Worm (Caenorhabditis elegans): ENCODE measurements around the gene asb-2.

DNA sequence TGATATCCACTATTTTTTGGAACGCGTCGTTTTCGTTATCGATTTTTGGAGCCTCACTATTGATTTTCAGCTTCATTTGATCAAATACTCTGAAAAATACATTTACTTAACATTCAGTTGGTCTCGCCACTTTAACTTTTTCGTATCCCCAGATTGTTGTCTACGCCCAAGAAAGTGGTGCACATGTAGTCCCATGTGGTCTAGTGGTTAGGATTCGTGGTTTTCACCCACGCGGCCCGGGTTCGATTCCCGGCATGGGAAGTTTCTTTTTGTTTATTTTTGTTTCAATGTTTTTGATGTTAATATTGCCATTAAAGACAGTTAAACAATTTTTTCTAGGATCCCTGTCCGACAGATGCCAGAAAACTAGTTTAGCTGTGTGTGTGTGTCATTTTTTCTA is 25.5 kb upstream of the asb-2 start:
- TF ChIP-seq klf-2 (GFP tag; conservative IDR thresholded peaks at IDR 0.05) (peak; percentile 72; the same call in 1 of the 2 replicates), med-1 (GFP tag; optimal IDR thresholded peaks at IDR 0.05; ENCODE audit: insufficient read depth) (peak; percentile 55), ztf-23 (GFP tag; IDR thresholded peaks at IDR 0.05) (peak; percentile 81), flt-1 (GFP tag; IDR thresholded peaks at IDR 0.05) (peak; percentile 93), tab-1 (GFP tag; IDR thresholded peaks at IDR 0.05) (peak; percentile 92), ztf-29 (GFP tag; IDR thresholded peaks at IDR 0.05) (peak; percentile 86; the same call in 1 of the 2 replicates), cog-1 (tag; optimal IDR thresholded peaks at IDR 0.05) (peak; percentile 63)

Measured in whole organism, midembryonic.